Fruit fly (Drosophila melanogaster): Measurements from ENCODE around the gene CG12592.

CG12592 gene

DNA sequence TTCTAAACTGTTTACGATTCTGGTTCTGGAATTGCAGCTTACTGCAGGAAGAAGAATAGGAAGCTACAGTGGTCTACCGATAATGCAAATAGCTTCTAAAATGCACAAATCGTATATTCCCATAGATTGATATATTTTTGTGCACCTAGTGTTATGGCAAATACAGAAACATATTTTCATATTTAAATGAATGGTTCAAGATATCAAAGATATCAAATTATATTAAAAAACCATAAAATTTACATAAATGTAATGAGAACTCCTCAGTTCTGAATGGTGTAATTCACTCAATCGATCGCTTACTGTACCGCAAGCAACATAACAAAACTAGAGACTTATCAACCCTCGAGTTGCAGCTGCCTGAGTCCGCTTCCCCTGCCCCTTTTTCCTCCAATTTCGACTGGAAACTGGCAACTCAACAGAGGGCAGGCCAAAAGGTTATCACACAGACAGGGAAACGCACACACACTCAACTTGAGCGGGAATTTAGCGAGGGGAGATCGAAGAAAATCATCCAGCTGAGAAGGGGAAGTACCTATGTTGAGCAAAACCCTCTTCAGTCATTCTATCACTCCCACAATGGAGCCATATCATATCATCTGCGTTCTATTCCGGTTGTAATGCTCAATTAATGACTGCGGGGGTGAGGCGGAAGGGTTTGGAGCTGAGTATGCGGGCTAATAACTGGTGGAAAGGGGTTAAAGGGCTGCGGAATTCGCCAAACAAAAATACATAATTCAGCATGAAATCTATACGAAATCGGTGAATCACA, 16.0 kb downstream of the CG12592 start (continued):
- TF ChIP-seq CG4318 (GFP tag; optimal IDR thresholded peaks at IDR 0.05) (no peak), Gug (GFP tag; IDR thresholded peaks at IDR 0.05) (no peak), CG1621 (tag; optimal IDR thresholded peaks at IDR 0.05) (no peak), CG7368 (GFP tag; optimal IDR thresholded peaks at IDR 0.05) (no peak), CG11294 (GFP tag; IDR thresholded peaks at IDR 0.05) (no peak), dac (GFP tag; optimal IDR thresholded peaks at IDR 0.05) (no peak), ss (GFP tag; optimal IDR thresholded peaks at IDR 0.05) (no peak), CG6808 (GFP tag; optimal IDR thresholded peaks at IDR 0.05) (no peak), eg (GFP tag; IDR thresholded peaks at IDR 0.05) (no peak), Blimp-1 (GFP tag; optimal IDR thresholded peaks at IDR 0.05) (no peak), CG3919 (GFP tag; optimal IDR thresholded peaks at IDR 0.05) (peak; percentile 43), Met (GFP tag; optimal IDR thresholded peaks at IDR 0.05) (peak; percentile 29), CG11902 (GFP tag; optimal IDR thresholded peaks at IDR 0.05) (no peak), Sox102F (GFP tag; optimal IDR thresholded peaks at IDR 0.05) (peak; percentile 21), CG8632 (GFP tag; optimal IDR thresholded peaks at IDR 0.05) (no peak), achi (GFP tag; optimal IDR thresholded peaks at IDR 0.05) (peak; percentile 25), CG6792 (GFP tag; optimal IDR thresholded peaks at IDR 0.05) (peak; percentile 12), CG11762 (GFP tag; optimal IDR thresholded peaks at IDR 0.05; ENCODE audit: insufficient read depth) (no peak), CG16779 (tag; optimal IDR thresholded peaks at IDR 0.05) (no peak), CG3032 (tag; optimal IDR thresholded peaks at IDR 0.05) (peak; percentile 41), CG10669 (GFP tag; optimal IDR thresholded peaks at IDR 0.05) (peak; percentile 36), CG6276 (GFP tag; optimal IDR thresholded peaks at IDR 0.05) (no peak), CG8319 (GFP tag; optimal IDR thresholded peaks at IDR 0.05) (no peak), Hr39 (GFP tag; optimal IDR thresholded peaks at IDR 0.05) (peak; percentile 25), fd85E (GFP tag; optimal IDR thresholded peaks at IDR 0.05) (no peak), topi (GFP tag; optimal IDR thresholded peaks at IDR 0.05) (peak; percentile 5), acj6 (GFP tag; optimal IDR thresholded peaks at IDR 0.05) (peak; percentile 27), dsx (GFP tag; optimal IDR thresholded peaks at IDR 0.05; ENCODE audit: poor library complexity, severe bottlenecking) (no peak), pdm3 (GFP tag; optimal IDR thresholded peaks at IDR 0.05) (peak; percentile 33), svp (GFP tag) (peak; percentile 88), CG8119 (GFP tag; IDR thresholded peaks at IDR 0.05) (no peak), Ets21C (GFP tag; optimal IDR thresholded peaks at IDR 0.05) (no peak), spab (GFP tag; optimal IDR thresholded peaks at IDR 0.05) (no peak), CG31627 (GFP tag; optimal IDR thresholded peaks at IDR 0.05) (peak; percentile 15), vri (GFP tag; optimal IDR thresholded peaks at IDR 0.05) (no peak), Ets96B (tag; optimal IDR thresholded peaks at IDR 0.05) (peak; percentile 41)

DNA sequence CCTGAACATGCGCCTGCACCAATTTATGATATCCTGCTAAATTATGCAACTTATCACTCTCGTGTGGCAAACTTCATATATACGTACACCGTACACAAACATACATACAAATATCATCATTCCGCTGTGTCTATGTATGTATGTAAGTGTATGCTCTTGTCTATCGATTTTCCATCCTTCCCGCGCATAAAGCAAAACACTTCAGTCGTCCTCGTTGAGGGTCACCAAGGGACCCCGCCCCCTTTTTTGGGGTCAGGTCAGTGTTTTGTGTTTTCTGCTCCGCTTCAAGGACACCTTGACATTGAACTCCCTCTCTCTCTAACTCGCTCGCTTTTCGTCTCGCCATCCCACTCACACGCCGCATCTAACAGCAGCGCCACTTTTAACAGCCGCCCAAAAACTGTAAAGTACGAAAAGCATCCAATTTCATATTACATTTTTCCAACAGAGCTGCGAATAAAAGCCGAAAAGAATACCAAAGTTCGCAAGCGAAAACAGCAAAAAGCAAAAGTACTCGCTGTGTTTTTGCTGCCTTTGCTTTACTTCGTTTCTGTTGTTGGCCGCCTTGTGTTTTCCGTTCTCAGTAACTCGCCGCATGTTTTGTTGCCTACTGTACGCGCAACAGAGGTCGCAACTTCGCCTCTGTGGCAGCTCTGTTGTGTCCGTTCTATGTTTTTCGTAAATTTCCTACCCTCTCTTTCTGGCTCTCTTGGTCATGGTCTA, 17.9 kb downstream of the CG12592 start:
- TF ChIP-seq svp (GFP tag): peak; percentile 46
- no peak for TF ChIP-seq Ets96B (tag; optimal IDR thresholded peaks at IDR 0.05)
- no peak for TF ChIP-seq OdsH (GFP tag; optimal IDR thresholded peaks at IDR 0.05)
